Fruit fly (Drosophila melanogaster): Measurements from ENCODE around the gene CG2604.

Gene CG2604

DNA sequence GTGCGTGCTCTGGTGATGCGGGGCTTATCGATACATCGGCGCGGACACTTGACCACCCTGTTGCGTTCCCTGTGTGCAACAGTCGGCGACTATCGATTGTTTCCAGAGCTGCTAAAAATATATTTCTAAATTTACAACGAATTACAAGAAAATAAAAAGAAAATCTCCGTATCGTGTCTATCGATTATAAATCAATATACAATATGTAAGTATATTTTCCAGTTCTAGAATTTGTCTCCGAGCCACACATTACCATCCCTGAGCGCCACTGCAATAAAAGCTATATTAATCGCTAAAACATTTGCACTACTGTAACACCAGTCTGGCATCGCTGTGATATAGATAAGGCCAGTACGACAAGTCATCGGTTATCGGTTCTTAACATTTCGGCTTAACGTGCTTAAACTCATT, 9.0 kb upstream of the CG2604 start, which contains the start of the genes Kat60 and Mms19 (continued):
- TF ChIP-seq gfzf (GFP tag; optimal IDR thresholded peaks at IDR 0.05) (peak; percentile 25), ara (GFP tag; IDR thresholded peaks at IDR 0.05) (peak; percentile 72), CG17912 (GFP tag; optimal IDR thresholded peaks at IDR 0.05) (no peak), fd3F (GFP tag; optimal IDR thresholded peaks at IDR 0.05) (peak; percentile 42), stwl (tag; optimal IDR thresholded peaks at IDR 0.05) (peak; percentile 47), CG5245 (GFP tag; optimal IDR thresholded peaks at IDR 0.05) (peak; percentile 13), CG8359 (GFP tag; optimal IDR thresholded peaks at IDR 0.05; ENCODE audit: borderline replicate concordance) (no peak), CG17328 (GFP tag; IDR thresholded peaks at IDR 0.05) (peak; percentile 32; the same call in 1 of the 2 replicates), CG4328 (GFP tag; optimal IDR thresholded peaks at IDR 0.05) (no peak), sens (GFP tag) (peak; percentile 94), pita (GFP tag; optimal IDR thresholded peaks at IDR 0.05) (no peak), sug (tag; optimal IDR thresholded peaks at IDR 0.05) (no peak), hkb (optimal IDR thresholded peaks at IDR 0.05) (peak; percentile 89), hkb (GFP tag; IDR thresholded peaks at IDR 0.05) (peak; percentile 55; the same call in 1 of the 2 replicates), pum (GFP tag; optimal IDR thresholded peaks at IDR 0.05) (peak; percentile 73), chn (GFP tag; optimal IDR thresholded peaks at IDR 0.05) (peak; percentile 84), CG11247 (GFP tag; IDR thresholded peaks at IDR 0.05) (peak; percentile 72), ato (GFP tag; IDR thresholded peaks at IDR 0.05; ENCODE audit: partially characterized antibody) (peak; percentile 74), ems (GFP tag; optimal IDR thresholded peaks at IDR 0.05) (peak; percentile 50), insv (GFP tag; optimal IDR thresholded peaks at IDR 0.05) (peak in 1 of 2 experiments; percentile 32), CG4617 (GFP tag; optimal IDR thresholded peaks at IDR 0.05; ENCODE audit: borderline replicate concordance) (peak; percentile 28), Nf-YB (GFP tag; optimal IDR thresholded peaks at IDR 0.05) (no peak), CG12299 (tag; optimal IDR thresholded peaks at IDR 0.05) (peak; percentile 34), CG17186 (GFP tag; optimal IDR thresholded peaks at IDR 0.05) (peak; percentile 91), lmd (GFP tag; IDR thresholded peaks at IDR 0.05) (peak; percentile 59), Dref (GFP tag; IDR thresholded peaks at IDR 0.05) (peak; percentile 92), wdn (GFP tag; IDR thresholded peaks at IDR 0.05) (peak; percentile 54; the same call in 1 of the 2 replicates), CG3995 (GFP tag; optimal IDR thresholded peaks at IDR 0.05) (peak; percentile 60), NC2β (GFP tag; optimal IDR thresholded peaks at IDR 0.05) (no peak), CG12391 (tag; optimal IDR thresholded peaks at IDR 0.05) (peak; percentile 80), cg (GFP tag; optimal IDR thresholded peaks at IDR 0.05) (no peak), Ada2b (GFP tag; IDR thresholded peaks at IDR 0.05) (peak; percentile 39; the same call in 1 of the 2 replicates), gt (GFP tag; IDR thresholded peaks at IDR 0.05) (no peak), chm (GFP tag; IDR thresholded peaks at IDR 0.05) (peak; percentile 32), ttk (GFP tag; IDR thresholded peaks at IDR 0.05) (peak; percentile 58), Mad (GFP tag; optimal IDR thresholded peaks at IDR 0.05) (peak; percentile 73), MESR4 (GFP tag; optimal IDR thresholded peaks at IDR 0.05) (no peak), vvl (GFP tag; IDR thresholded peaks at IDR 0.05) (peak; percentile 65; the same call in 1 of the 2 replicates), CG10274 (GFP tag; optimal IDR thresholded peaks at IDR 0.05) (no peak), z (GFP tag; IDR thresholded peaks at IDR 0.05) (no peak), zf30C (GFP tag; optimal IDR thresholded peaks at IDR 0.05) (no peak), CG2202 (tag; optimal IDR thresholded peaks at IDR 0.05) (no peak), CG10654 (GFP tag; optimal IDR thresholded peaks at IDR 0.05) (peak; percentile 50), Dip3 (GFP tag; optimal IDR thresholded peaks at IDR 0.05) (peak; percentile 64), klu (GFP tag; IDR thresholded peaks at IDR 0.05) (peak; percentile 44; the same call in 1 of the 2 replicates), D (optimal IDR thresholded peaks at IDR 0.05) (no peak), D (GFP tag; optimal IDR thresholded peaks at IDR 0.05) (no peak), pb (GFP tag; optimal IDR thresholded peaks at IDR 0.05) (peak; percentile 36), CG18476 (GFP tag; optimal IDR thresholded peaks at IDR 0.05) (peak; percentile 76), Camta (GFP tag; optimal IDR thresholded peaks at IDR 0.05) (peak; percentile 67), Hsf (GFP tag; optimal IDR thresholded peaks at IDR 0.05) (peak; percentile 78), tin (GFP tag; optimal IDR thresholded peaks at IDR 0.05) (peak; percentile 73)
